Worm (Caenorhabditis elegans) whole organism, L2 larva: ENCODE data around the gene grl-17.

Experiments used
- ama-1 ChIP-seq: fragments of 150-350 bp; optimal IDR thresholded peaks from 2 replicates; lab custom pipeline; 2018; ENCODE audit warnings: inconsistent platforms
- elt-3 ChIP-seq: sonication (generic microtip); optimal IDR thresholded peaks from 2 replicates; lab custom pipeline; 2017; ENCODE audit warnings: missing biosample characterization, missing genetic modification characterization
- nhr-11 ChIP-seq: fragments of 150-350 bp; optimal IDR thresholded peaks from 2 replicates; lab custom pipeline; 2014; ENCODE audit warnings: missing biosample characterization, missing genetic modification characterization
- nhr-237 ChIP-seq: fragments of 150-350 bp; optimal IDR thresholded peaks from 2 replicates; lab custom pipeline; 2014; ENCODE audit warnings: missing biosample characterization, missing genetic modification characterization
- snpc-4 ChIP-seq: fragments of 150-350 bp; optimal IDR thresholded peaks from 2 replicates; lab custom pipeline; 2014; ENCODE audit warnings: missing biosample characterization, missing genetic modification characterization

DNA sequence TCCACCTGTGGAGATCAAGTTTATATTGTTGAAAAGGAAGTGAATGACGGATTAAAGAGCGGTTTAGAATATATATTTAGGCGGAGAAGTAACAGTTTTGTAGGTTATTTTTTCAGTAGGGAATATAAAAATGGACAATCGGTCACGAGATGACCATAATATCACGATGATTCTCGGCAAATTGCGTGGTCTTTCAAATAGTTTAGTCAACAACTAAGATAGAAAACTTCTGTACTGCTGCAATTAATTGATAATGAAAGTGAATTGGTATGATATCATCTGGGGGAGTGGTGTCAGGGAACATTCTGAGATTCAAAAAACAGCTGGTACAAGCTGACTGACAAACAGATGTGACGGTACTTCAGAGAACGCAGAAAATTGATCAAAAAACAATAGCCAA, 44.7 kb upstream of the grl-17 start:
- TF ChIP-seq elt-3 (tag; lab: Kevin White, UChicago) (no peak), nhr-237 (tag; lab: Kevin White, UChicago) (no peak), nhr-11 (no peak), ama-1 (no peak), snpc-4 (tag; lab: Kevin White, UChicago) (no peak)
